Worm (Caenorhabditis elegans) whole organism, L4 larva: ENCODE measurements around the gene nhr-101.

ENCODE experiments used
- ceh-62 ChIP-seq: sonication (generic microtip); optimal IDR thresholded peaks from 2 replicates; lab custom pipeline; 2017; ENCODE audit warnings: missing biosample characterization, missing genetic modification characterization
- ces-1 ChIP-seq: fragments of 150-350 bp; sonication (generic microtip); optimal IDR thresholded peaks from 4 replicates; lab custom pipeline; 2014; ENCODE audit warnings: missing biosample characterization, missing genetic modification reagents, missing genetic modification characterization
- cey-2 ChIP-seq: sonication (generic microtip); optimal IDR thresholded peaks from 3 replicates; lab custom pipeline; 2017; ENCODE audit warnings: missing genetic modification characterization, mild to moderate bottlenecking, missing compliant biosample characterization, antibody characterized with exemption, borderline replicate concordance; ENCODE audit not compliant: insufficient read depth
- dve-1 ChIP-seq: sonication (generic microtip); optimal IDR thresholded peaks from 2 replicates; lab custom pipeline; 2017; ENCODE audit warnings: antibody characterized with exemption, mild to moderate bottlenecking, missing genetic modification characterization, missing compliant biosample characterization; ENCODE audit not compliant: insufficient read depth
- nhr-11 ChIP-seq: fragments of 150-350 bp; optimal IDR thresholded peaks from 2 replicates; lab custom pipeline; 2014; ENCODE audit warnings: missing biosample characterization, missing genetic modification characterization
- rbr-2 ChIP-seq: sonication (generic microtip); optimal IDR thresholded peaks from 2 replicates; lab custom pipeline; 2016; ENCODE audit warnings: missing genotype, missing genetic modification characterization, missing compliant biosample characterization
- skn-1 ChIP-seq: fragments of 150-350 bp; optimal IDR thresholded peaks from 2 replicates; lab custom pipeline; 2014; ENCODE audit warnings: missing biosample characterization, missing genetic modification characterization
- zip-11 ChIP-seq: fragments of 200-800 bp; sonication (Bioruptor generic); IDR thresholded peaks from 2 replicates; pipeline ENCODE4 v1.3.6; 2022; ENCODE audit warnings: missing genetic modification characterization, missing compliant biosample characterization

DNA sequence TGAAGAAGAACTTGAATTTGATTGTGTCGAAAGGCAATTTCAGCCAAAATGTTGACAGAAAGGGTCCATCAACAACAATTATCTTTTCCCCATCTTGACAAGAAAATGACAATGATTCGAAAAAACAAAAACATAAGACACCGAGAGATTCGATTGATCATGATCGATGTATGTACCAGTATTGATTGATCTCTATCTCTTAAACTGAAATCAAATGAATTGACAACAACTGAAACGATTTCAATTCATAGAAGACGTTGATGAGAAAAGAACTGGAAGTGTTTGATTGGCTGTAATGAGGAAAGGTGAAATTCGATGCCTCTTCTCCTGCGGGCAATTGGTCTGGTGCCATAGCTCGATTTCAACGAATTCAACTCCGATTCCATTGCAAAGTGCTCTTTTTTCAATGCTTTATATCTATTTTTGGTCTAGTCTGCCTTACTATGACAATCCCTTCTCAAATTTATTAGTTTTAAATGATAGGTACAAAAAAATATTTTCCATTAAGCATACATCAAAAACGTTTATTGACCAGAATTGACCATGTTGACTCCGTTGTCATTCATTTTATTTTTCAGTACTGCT lies 36.8 kb upstream of the nhr-101 start:
- no peak for TF ChIP-seq nhr-11 (tag; lab: Kevin White, UChicago)
- TF ChIP-seq dve-1 (tag; lab: Kevin White, UChicago): no peak
- TF ChIP-seq skn-1 (tag; lab: Kevin White, UChicago): no peak
- TF ChIP-seq ces-1 (GFP tag; lab: Kevin White, UChicago): no peak
- no peak for TF ChIP-seq rbr-2 (tag; lab: Kevin White, UChicago)
- TF ChIP-seq zip-11 (GFP tag; lab: Robert Waterston, UW): no peak
- no peak for TF ChIP-seq ceh-62
- no peak for TF ChIP-seq cey-2 (tag; lab: Kevin White, UChicago)
